Fruit fly (Drosophila melanogaster) ovary, adult (tissue): ENCODE data around the gene CG9114.

Experiments used
- CG17801 ChIP-seq: fragments of 200-800 bp; optimal IDR thresholded peaks from 2 replicates; lab custom pipeline; 2019; ENCODE audit warnings: missing biosample characterization, mild to moderate bottlenecking, missing genetic modification characterization, moderate library complexity; ENCODE audit not compliant: partially characterized antibody

Gene CG9114

dm6 chrX:15305975-15306909, 26.7 kb downstream of the CG9114 start:
- peak; percentile 59 for TF ChIP-seq CG17801 (GFP tag; lab: Kevin White, UChicago)

- no peak for TF ChIP-seq CG17801 (GFP tag; lab: Kevin White, UChicago)
Measured at dm6 chrX:15304211-15304610, 28.7 kb downstream of the CG9114 start.

DNA sequence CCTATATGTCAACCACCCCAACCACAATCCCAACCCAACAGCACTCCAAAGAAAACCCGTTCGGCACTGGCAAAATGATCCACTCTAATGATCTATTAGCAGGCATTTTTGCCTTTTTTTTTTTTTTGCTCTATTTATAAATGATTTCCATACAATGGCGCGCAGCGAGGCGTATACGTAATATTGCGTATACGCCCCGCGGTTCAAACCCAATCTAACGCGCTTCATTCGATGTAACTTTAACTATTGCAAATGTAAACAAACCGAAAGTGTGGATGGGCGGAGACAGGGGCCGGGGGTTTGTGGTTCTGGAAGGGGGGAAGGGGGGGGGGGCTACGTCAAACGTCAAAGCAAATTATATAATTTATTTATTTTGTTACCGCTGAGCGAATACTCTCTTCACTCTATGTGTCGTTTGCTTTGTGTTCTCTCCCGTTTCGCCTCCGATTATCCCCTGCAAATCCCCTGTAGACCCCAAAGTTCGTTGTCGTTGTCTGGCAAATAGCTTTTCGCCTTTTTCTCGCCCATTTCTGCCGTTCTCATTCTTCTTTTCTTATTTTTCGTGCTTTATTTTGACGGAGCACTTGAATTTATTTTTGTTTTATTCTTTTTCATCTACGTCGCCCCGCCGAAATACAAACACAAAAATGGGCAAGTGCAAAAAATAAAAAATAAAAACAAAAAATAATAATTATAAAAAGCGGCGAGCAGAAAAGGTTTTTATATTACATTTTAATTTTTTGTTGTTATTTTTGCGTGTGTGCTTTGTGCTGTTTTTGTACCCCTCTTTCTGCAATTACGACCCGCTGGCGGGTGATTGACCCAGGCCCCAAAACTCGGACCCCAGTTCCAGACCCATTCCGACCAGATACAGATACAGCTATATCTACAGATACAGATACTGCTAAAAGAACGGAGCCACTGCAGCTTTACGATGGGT, 29.5 kb downstream of the CG9114 start:
- TF ChIP-seq CG17801 (GFP tag; lab: Kevin White, UChicago), result peak; percentile 96

dm6 chrX:15301175-15301574, 31.8 kb downstream of the CG9114 start:
- TF ChIP-seq CG17801 (GFP tag; lab: Kevin White, UChicago), result peak; percentile 53

DNA sequence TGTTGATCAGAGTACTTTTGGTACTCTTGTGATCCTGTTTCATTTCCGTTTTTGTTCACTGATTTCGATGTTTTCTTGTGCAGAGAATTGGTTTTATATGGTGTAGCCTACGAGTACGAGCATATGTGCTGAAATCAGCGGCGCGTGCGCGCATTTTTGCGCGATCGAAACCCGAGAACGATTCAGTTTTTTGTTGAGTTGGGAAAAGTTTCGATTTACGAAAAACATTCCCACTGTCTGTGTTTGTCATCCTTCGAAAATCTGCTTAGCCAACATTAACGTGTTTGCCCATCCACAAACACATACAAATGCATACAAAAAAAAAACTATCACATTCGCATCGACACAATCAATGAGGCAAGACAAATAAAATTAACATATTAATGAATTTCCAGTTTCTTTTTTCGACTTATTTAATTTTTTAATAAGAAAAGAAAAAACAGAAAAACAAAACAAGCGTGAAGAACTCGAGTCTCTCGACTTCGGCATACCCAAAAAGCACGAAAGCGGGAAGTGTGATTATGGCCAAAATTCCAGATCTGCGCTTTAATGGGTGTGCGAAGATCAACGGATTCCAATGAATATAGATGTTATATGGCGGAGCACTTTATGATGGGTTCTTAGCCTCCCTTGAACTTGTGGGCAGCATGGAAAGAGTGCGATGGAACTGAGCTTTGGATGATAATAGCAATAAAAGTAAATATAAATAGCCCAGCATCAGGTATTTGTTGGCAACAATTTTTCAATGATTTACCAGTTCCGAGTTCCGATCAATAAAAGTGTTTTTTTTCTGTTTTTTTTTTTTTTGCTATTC, 32.8 kb downstream of the CG9114 start:
- TF ChIP-seq CG17801 (GFP tag; lab: Kevin White, UChicago), result no peak

DNA sequence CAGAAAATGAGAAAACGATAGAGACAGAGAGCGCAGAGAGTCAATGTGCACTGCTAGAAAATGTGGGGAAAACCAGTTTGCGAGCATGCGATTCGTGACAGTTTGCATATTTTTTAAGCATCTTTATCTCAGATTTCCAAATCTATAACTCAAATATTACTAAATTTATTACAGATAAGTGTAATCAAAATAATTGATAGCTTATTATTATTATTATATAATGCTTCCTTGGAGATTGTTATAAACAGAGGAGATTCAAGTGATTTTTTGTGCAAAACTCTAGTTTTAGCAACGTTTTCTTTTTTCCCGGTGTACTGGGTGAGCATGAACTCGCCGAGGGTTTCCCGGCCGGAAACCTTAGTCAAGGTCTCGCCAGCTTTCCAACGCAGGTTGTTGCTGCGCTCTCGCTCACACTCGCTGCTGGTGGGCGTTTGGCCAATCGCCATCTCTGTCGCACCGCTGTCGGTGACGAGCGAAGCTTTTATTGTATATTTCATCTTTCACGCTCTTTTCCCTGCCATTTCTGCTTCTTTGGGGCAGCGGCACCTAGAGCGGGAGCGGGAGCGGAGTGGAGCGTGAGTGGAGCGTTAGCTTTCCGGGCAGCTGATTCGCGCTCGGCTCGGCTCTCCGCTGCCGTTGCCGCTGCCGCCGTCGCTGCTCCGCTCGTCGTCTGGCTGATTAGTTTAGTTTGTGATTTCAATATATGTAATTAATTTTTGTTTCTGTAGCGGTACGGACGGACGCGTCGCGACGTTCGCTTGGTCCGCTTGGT, 34.5 kb downstream of the CG9114 start:
- TF ChIP-seq CG17801 (GFP tag; lab: Kevin White, UChicago), result peak; percentile 96

DNA sequence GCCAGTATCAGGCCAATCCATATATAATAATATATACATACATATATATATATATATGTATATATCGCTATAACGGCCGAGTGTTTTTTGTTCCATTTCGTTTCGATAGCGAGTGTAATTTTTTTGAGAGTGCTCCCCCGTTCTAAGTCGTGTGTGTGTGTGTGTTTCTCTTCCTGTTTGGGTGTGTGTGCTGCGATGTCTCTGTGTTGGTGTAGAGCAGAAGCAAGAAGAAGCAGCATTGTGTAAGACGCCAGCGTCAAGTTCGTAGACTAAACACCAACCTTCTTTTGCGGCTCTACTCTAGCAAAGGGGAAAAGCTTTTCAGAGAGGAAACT, 35.0 kb downstream of the CG9114 start:
- TF ChIP-seq CG17801 (GFP tag; lab: Kevin White, UChicago), result no peak

- no peak for TF ChIP-seq CG17801 (GFP tag; lab: Kevin White, UChicago)
Measured at dm6 chrX:15296969-15297816, 35.8 kb downstream of the CG9114 start, which contains the start of gene gce. Gene gce (plus strand): TSS chrX:15297766.

DNA sequence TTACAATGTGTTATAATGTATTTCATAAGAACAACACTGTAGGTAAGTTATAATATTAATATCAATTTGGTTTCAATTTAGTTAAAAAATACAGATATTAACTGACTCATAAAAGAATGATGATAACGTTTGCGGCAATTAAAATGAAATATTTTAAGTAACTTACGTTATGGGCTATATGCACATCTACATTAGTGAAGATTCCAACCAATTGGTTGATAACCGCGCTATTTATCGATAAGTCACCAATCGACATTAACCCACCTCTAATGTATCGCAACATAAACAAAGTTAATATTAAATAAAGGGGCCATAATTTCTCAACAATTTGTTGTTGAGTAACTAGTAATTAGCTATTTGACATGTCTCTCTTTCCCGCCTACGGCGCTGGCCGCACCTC, 40.2 kb downstream of the CG9114 start, which contains the start of gene CG5877:
TSS of gene CG5877 (plus strand) at position 238 of the 400 bp plus-strand sequence.
- TF ChIP-seq CG17801 (GFP tag; lab: Kevin White, UChicago), result no peak
